Fruit fly (Drosophila melanogaster) Kc167 (cell line): ENCODE measurements around the gene CG2865.

Source experiments
- Myc ChIP-seq: fragments of >200 bp; optimal IDR thresholded peaks from 2 replicates; lab custom pipeline; 2017; ENCODE audit warnings: missing external identifiers
- Sin3A ChIP-seq: fragments of >200 bp; optimal IDR thresholded peaks from 2 replicates; lab custom pipeline; 2018; ENCODE audit warnings: missing external identifiers
- h ChIP-seq: fragments of >200 bp; optimal IDR thresholded peaks from 3 replicates; lab custom pipeline; 2018; ENCODE audit warnings: missing external identifiers
- insv ChIP-seq: fragments of >200 bp; optimal IDR thresholded peaks from 3 replicates; lab custom pipeline; 2018; ENCODE audit warnings: missing external identifiers
- psq ChIP-seq: fragments of >200 bp; optimal IDR thresholded peaks from 2 replicates; lab custom pipeline; 2017; ENCODE audit warnings: missing external identifiers
- ttk ChIP-seq: sonication (Bioruptor generic); optimal IDR thresholded peaks from 2 replicates; lab custom pipeline; 2017; ENCODE audit warnings: missing external identifiers

Gene CG2865

dm6 chrX:2321900-2322555, 28.8 kb upstream of the CG2865 start:
- TF ChIP-seq h (lab: Kevin White, UChicago) (no peak), ttk (lab: Kevin White, UChicago) (no peak), psq (lab: Kevin White, UChicago) (no peak), Myc (lab: Kevin White, UChicago) (no peak), insv (lab: Kevin White, UChicago) (no peak), Sin3A (lab: Kevin White, UChicago) (no peak)

- TF ChIP-seq h (lab: Kevin White, UChicago) (no peak), psq (lab: Kevin White, UChicago) (no peak), insv (lab: Kevin White, UChicago) (no peak), Sin3A (lab: Kevin White, UChicago) (no peak), Myc (lab: Kevin White, UChicago) (no peak)
Observed at dm6 chrX:2320892-2321291, 27.7 kb upstream of the CG2865 start.

DNA sequence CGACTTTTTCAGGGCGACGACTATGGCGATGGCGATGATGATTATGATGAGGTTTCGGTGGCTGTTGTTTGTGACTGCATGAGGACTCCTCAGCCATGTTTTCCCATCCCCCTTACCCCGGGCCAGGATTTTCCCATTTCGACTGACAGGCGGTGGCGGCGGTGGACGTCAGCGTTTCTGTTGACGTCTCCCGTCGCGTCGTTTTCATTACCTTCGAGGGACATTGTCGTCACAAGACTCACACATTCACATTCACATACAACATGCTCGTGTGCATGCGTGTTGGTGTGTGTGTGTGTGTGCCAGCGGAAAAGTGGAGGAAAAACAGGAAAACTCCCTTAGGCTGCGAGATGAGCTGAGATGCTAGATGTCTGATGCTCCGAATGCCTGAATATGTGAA, 26.6 kb upstream of the CG2865 start:
- TF ChIP-seq h (lab: Kevin White, UChicago), result no peak
- no peak for TF ChIP-seq insv (lab: Kevin White, UChicago)
- no peak for TF ChIP-seq Myc (lab: Kevin White, UChicago)
- TF ChIP-seq psq (lab: Kevin White, UChicago), result no peak
- no peak for TF ChIP-seq Sin3A (lab: Kevin White, UChicago)
- no peak for TF ChIP-seq ttk (lab: Kevin White, UChicago)

dm6 chrX:2318369-2318768, 25.2 kb upstream of the CG2865 start:
- TF ChIP-seq Myc (lab: Kevin White, UChicago) (no peak), Sin3A (lab: Kevin White, UChicago) (no peak), h (lab: Kevin White, UChicago) (no peak), psq (lab: Kevin White, UChicago) (no peak), ttk (lab: Kevin White, UChicago) (no peak), insv (lab: Kevin White, UChicago) (no peak)

DNA sequence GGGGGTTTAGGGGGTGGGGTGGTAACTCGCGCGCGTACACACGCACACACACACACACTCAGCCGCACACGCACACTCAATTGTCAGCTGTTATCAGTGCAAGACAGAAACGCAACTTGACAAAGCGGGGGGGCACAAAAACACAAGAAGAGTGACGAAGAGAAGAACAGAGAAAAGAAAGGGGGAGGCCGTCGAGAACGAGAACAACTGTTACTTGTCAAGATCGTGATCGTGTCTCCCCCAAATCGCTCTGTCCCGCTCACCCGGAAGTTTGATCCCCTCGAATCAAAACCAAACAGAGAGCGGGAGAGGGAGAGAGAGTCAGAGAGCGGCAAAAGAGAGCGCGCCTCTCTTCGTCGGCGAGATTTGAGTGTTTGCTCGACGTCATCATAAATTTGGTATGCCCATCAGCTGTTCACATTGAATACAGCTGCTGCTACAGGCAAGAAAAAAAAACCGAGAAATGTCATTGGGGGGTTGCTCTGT, 24.2 kb upstream of the CG2865 start:
- TF ChIP-seq Myc (lab: Kevin White, UChicago) (no peak), psq (lab: Kevin White, UChicago) (no peak), h (lab: Kevin White, UChicago) (no peak), insv (lab: Kevin White, UChicago) (no peak), Sin3A (lab: Kevin White, UChicago) (no peak), ttk (lab: Kevin White, UChicago) (no peak)

DNA sequence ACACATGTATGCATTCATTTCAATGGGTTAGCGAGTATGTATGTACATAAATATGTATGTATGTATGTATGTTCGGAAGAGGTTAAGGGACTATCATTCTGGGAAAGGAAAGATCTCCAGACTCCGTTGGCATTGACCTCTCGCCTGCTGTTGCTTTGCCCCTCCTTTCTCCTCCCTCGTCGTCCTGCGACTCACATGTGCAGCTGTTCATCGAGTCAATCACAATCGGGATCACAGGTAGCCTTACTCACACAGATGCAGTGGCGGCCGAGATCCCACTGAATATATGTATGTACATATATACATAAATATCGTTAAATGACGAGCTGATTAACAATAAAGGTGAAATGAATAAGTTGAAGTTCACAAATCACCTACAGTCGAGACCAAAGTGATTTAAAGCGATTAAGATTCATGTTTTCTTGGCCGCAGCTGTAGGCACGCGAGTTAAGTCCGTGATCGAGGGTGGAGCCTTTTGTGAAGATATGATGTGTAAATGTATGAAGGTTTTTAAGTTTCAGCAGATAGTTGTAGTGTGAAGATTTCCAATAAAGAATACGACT, 15.3 kb upstream of the CG2865 start:
- no peak for TF ChIP-seq ttk (lab: Kevin White, UChicago)
- TF ChIP-seq Sin3A (lab: Kevin White, UChicago), result no peak
- TF ChIP-seq Myc (lab: Kevin White, UChicago), result no peak
- TF ChIP-seq h (lab: Kevin White, UChicago), result no peak
- TF ChIP-seq insv (lab: Kevin White, UChicago), result no peak
- no peak for TF ChIP-seq psq (lab: Kevin White, UChicago)

DNA sequence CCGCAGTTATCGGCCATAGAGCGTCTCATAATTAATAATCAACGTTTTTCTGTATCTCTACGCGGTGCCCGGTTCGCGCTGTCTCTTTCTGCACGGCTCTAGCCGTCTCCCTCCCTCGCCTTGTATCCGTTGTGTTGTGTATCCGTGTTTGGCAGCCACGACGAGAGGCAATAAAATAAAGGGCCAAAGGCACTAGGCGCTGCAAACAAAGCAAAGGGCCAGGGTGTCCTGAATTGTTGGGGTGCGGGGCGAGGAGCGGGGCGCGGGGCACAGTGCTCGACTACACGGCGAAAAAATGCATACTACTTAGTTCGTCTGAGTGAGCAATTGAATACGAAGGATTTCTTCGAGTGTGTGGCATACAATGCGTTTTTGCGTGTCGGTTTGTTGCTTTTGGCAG, 14.4 kb upstream of the CG2865 start:
- TF ChIP-seq insv (lab: Kevin White, UChicago), result no peak
- no peak for TF ChIP-seq psq (lab: Kevin White, UChicago)
- no peak for TF ChIP-seq ttk (lab: Kevin White, UChicago)
- no peak for TF ChIP-seq Sin3A (lab: Kevin White, UChicago)
- no peak for TF ChIP-seq Myc (lab: Kevin White, UChicago)
- TF ChIP-seq h (lab: Kevin White, UChicago), result no peak

DNA sequence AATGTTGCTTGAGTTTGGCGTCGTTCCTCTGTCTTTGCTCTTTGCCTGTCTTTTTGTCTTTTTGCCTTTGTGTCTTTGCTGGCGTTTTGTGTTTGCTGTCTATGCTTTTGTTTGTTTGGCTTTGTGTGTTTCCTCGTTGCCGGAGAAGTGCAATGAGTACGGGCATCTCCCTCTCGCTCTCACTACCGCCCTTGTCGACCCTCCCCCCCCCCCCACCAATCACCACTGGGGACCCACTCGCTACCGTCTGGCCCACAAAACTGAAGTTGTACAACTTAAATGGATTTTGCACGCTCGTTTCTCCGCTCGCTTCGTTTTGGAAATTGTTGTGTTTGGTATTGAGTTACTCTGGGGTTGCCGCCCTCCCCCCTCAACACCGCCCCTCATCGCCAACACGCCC, 13.5 kb upstream of the CG2865 start:
- TF ChIP-seq insv (lab: Kevin White, UChicago) (no peak), psq (lab: Kevin White, UChicago) (no peak), Sin3A (lab: Kevin White, UChicago) (no peak), h (lab: Kevin White, UChicago) (no peak), ttk (lab: Kevin White, UChicago) (no peak), Myc (lab: Kevin White, UChicago) (no peak)

- no peak for TF ChIP-seq h (lab: Kevin White, UChicago)
Observed at dm6 chrX:2306307-2306706, 13.1 kb upstream of the CG2865 start.

DNA sequence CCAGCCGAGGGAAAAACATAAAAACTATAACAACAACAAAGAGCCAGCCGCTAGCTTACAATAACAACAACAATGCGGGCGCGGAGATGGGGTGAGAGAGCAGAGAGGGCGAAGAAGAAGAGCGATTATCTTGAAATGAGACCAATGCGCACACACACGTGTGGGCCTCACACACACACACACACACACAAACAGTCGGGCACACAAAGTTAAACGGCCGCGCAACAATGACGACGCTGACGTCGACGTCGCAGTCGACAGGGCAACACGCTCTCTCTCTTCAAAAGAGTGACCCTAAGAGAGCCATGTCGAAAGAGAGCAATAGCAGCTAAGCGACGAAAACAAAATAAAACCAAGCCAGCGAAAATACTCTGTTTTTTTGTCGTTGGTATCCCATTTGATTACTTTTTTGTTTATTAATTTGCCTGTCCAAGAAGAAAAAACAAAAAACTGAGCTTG, 12.7 kb upstream of the CG2865 start:
- TF ChIP-seq insv (lab: Kevin White, UChicago) (no peak), psq (lab: Kevin White, UChicago) (no peak), Myc (lab: Kevin White, UChicago) (no peak), h (lab: Kevin White, UChicago) (no peak), Sin3A (lab: Kevin White, UChicago) (no peak), ttk (lab: Kevin White, UChicago) (no peak)

- TF ChIP-seq Sin3A (lab: Kevin White, UChicago), result no peak
- TF ChIP-seq ttk (lab: Kevin White, UChicago), result no peak
- no peak for TF ChIP-seq insv (lab: Kevin White, UChicago)
- TF ChIP-seq h (lab: Kevin White, UChicago), result no peak
- no peak for TF ChIP-seq psq (lab: Kevin White, UChicago)
- TF ChIP-seq Myc (lab: Kevin White, UChicago), result no peak
Observed at dm6 chrX:2305281-2305680, 12.1 kb upstream of the CG2865 start.
